Fruit fly (Drosophila melanogaster) whole organism, wandering third instar larva: ENCODE measurements around the gene RpL13A.

ENCODE experiments used
- Abd-B ChIP-seq: fragments of >200 bp; optimal IDR thresholded peaks from 2 replicates; lab custom pipeline; 2017; ENCODE audit warnings: missing biosample characterization, missing genetic modification characterization
- CG32264 ChIP-seq: fragments of 200-800 bp; sonication (Bioruptor generic); optimal IDR thresholded peaks from 2 replicates; lab custom pipeline; 2016; ENCODE audit warnings: missing biosample characterization, missing genetic modification characterization
- CG9705 ChIP-seq: fragments of 200-800 bp; sonication (Bioruptor generic); optimal IDR thresholded peaks from 2 replicates; lab custom pipeline; 2018; ENCODE audit warnings: missing biosample characterization, mild to moderate bottlenecking, missing genetic modification characterization
- CrebA ChIP-seq: fragments of 200-800 bp; sonication (Bioruptor generic); optimal IDR thresholded peaks from 2 replicates; lab custom pipeline; 2016; ENCODE audit warnings: missing biosample characterization, mild to moderate bottlenecking, missing genetic modification characterization, borderline replicate concordance
- Dfd ChIP-seq: fragments of >200 bp; optimal IDR thresholded peaks from 2 replicates; lab custom pipeline; 2017; ENCODE audit warnings: missing biosample characterization, missing genetic modification characterization
- Dif ChIP-seq: fragments of 200-275, 200-300 bp; sonication (Bioruptor generic); optimal IDR thresholded peaks from 2 replicates; lab custom pipeline; 2018; ENCODE audit warnings: missing biosample characterization, missing genetic modification characterization; ENCODE audit not compliant: partially characterized antibody
- GATAd ChIP-seq: sonication (Bioruptor generic); optimal IDR thresholded peaks from 2 replicates; lab custom pipeline; 2016; ENCODE audit warnings: missing biosample characterization, missing genetic modification characterization
- HLH106 ChIP-seq: fragments of 200-800 bp; optimal IDR thresholded peaks from 3 replicates; lab custom pipeline; 2019; ENCODE audit warnings: missing biosample characterization, mild to moderate bottlenecking, missing genetic modification characterization, moderate library complexity
- Hnf4 ChIP-seq: fragments of 200-800 bp; sonication (Bioruptor generic); optimal IDR thresholded peaks from 2 replicates; lab custom pipeline; 2016; ENCODE audit warnings: missing biosample characterization, mild to moderate bottlenecking, missing genetic modification characterization
- Hr78 ChIP-seq: fragments of >200 bp; optimal IDR thresholded peaks from 2 replicates; lab custom pipeline; 2017; ENCODE audit warnings: missing biosample characterization, missing genetic modification characterization
- Hr83 ChIP-seq: fragments of 200-300 bp; sonication (Bioruptor generic); optimal IDR thresholded peaks from 2 replicates; lab custom pipeline; 2016; ENCODE audit warnings: missing biosample characterization, mild to moderate bottlenecking, missing genetic modification characterization, moderate library complexity; ENCODE audit not compliant: poor library complexity, severe bottlenecking
- Myc ChIP-seq: fragments of >200 bp; optimal IDR thresholded peaks from 2 replicates; lab custom pipeline; 2017
- N ChIP-seq: fragments of >200 bp; optimal IDR thresholded peaks from 2 replicates; lab custom pipeline; 2018; ENCODE audit warnings: missing biosample characterization, missing external identifiers, missing genetic modification characterization
- OdsH ChIP-seq: fragments of 200-800 bp; sonication (Bioruptor generic); optimal IDR thresholded peaks from 2 replicates; lab custom pipeline; 2016; ENCODE audit warnings: missing biosample characterization, mild to moderate bottlenecking, missing genetic modification characterization
- Rel ChIP-seq, 2 experiments: fragments of 200-800 bp; sonication (Bioruptor generic) in 1 of 2; optimal IDR thresholded peaks; 2 replicates in 1 of 2; 3 replicates in 1 of 2; lab custom pipeline; 2016 to 2019; ENCODE audit warnings: mild to moderate bottlenecking in 2 of 2, missing biosample characterization in 2 of 2, missing genetic modification characterization in 2 of 2, moderate library complexity in 1 of 2
- Sp1 ChIP-seq: fragments of 200-800 bp; sonication (Bioruptor generic); optimal IDR thresholded peaks from 3 replicates; lab custom pipeline; 2019; ENCODE audit warnings: missing biosample characterization, mild to moderate bottlenecking, missing genetic modification characterization, moderate library complexity
- Vsx2 ChIP-seq: fragments of 200-300, 225-300 bp; sonication (Bioruptor generic); optimal IDR thresholded peaks from 2 replicates; lab custom pipeline; 2018; ENCODE audit warnings: missing biosample characterization, missing genetic modification characterization; ENCODE audit not compliant: partially characterized antibody
- br ChIP-seq: fragments of 200-800 bp; sonication (Bioruptor generic); optimal IDR thresholded peaks from 2 replicates; lab custom pipeline; 2016; ENCODE audit warnings: missing biosample characterization, missing genetic modification characterization
- dl ChIP-seq, 2 experiments: fragments of 175-275, 200-275 bp in 1 of 2; fragments of 200-275 bp in 1 of 2; sonication (Bioruptor generic); optimal IDR thresholded peaks; lab custom pipeline; 2018; ENCODE audit warnings: mild to moderate bottlenecking in 2 of 2, missing biosample characterization in 2 of 2, missing genetic modification characterization in 2 of 2, moderate library complexity in 2 of 2; ENCODE audit not compliant: partially characterized antibody in 2 of 2, insufficient read depth in 1 of 2
- dmrt93B ChIP-seq: fragments of 200-800 bp; sonication (Bioruptor generic); optimal IDR thresholded peaks from 2 replicates; lab custom pipeline; 2018; ENCODE audit warnings: missing biosample characterization, mild to moderate bottlenecking, missing genetic modification characterization
- dsf ChIP-seq: sonication (Bioruptor generic); optimal IDR thresholded peaks from 2 replicates; lab custom pipeline; 2016; ENCODE audit warnings: missing biosample characterization, missing genetic modification characterization, borderline replicate concordance
- ey ChIP-seq: fragments of 200-800 bp; sonication (Bioruptor generic); optimal IDR thresholded peaks from 2 replicates; lab custom pipeline; 2016; ENCODE audit warnings: missing biosample characterization, missing genetic modification characterization
- foxo ChIP-seq, 2 experiments: fragments of 200-800 bp; sonication (Bioruptor generic); optimal IDR thresholded peaks; 2 replicates in 1 of 2; 3 replicates in 1 of 2; lab custom pipeline; 2016 to 2017; ENCODE audit warnings: missing biosample characterization in 2 of 2, missing genetic modification characterization in 2 of 2
- fru ChIP-seq: fragments of 200-800 bp; sonication (Bioruptor generic); optimal IDR thresholded peaks from 3 replicates; lab custom pipeline; 2016; ENCODE audit warnings: missing biosample characterization, mild to moderate bottlenecking, missing genetic modification characterization
- h ChIP-seq: fragments of 200-800 bp; sonication (Bioruptor generic); optimal IDR thresholded peaks from 3 replicates; lab custom pipeline; 2016; ENCODE audit warnings: missing biosample characterization, mild to moderate bottlenecking, missing genetic modification characterization
- jim ChIP-seq: fragments of 175-275, 200-325 bp; sonication (Bioruptor generic); optimal IDR thresholded peaks from 2 replicates; lab custom pipeline; 2016; ENCODE audit warnings: missing biosample characterization, mild to moderate bottlenecking, missing genetic modification characterization
- pan ChIP-seq: fragments of >200 bp; optimal IDR thresholded peaks from 2 replicates; lab custom pipeline; 2017
- psq ChIP-seq: fragments of 200-800 bp; sonication (Bioruptor generic); optimal IDR thresholded peaks from 3 replicates; lab custom pipeline; 2017; ENCODE audit warnings: missing biosample characterization, mild to moderate bottlenecking, missing genetic modification characterization, moderate library complexity
- rgr ChIP-seq: fragments of 200-800 bp; sonication (Bioruptor generic); optimal IDR thresholded peaks from 3 replicates; lab custom pipeline; 2016; ENCODE audit warnings: missing biosample characterization, mild to moderate bottlenecking, missing genetic modification characterization
- sv ChIP-seq: fragments of 200-800 bp; sonication (Bioruptor generic); optimal IDR thresholded peaks from 3 replicates; lab custom pipeline; 2016; ENCODE audit warnings: missing biosample characterization, missing genetic modification characterization
- tai ChIP-seq: sonication (Bioruptor generic); optimal IDR thresholded peaks from 2 replicates; lab custom pipeline; 2016; ENCODE audit warnings: missing biosample characterization, missing genetic modification characterization
- usp ChIP-seq: fragments of >200 bp; optimal IDR thresholded peaks from 2 replicates; lab custom pipeline; 2017; ENCODE audit warnings: missing biosample characterization, missing genetic modification characterization
- woc ChIP-seq: sonication (Bioruptor generic); optimal IDR thresholded peaks from 2 replicates; lab custom pipeline; 2016; ENCODE audit warnings: missing biosample characterization, mild to moderate bottlenecking, missing genetic modification characterization

RpL13A gene

dm6 chr3R:5606477-5606876, 17.8 kb upstream of the RpL13A start, which contains the start of gene asl:
Gene asl, minus strand, starts transcription at chr3R:5606543.
- TF ChIP-seq Hnf4 (GFP tag; lab: Kevin White, UChicago) (no peak), N (peak; percentile 94), woc (GFP tag; lab: Kevin White, UChicago) (peak; percentile 42), sv (GFP tag; lab: Kevin White, UChicago) (peak; percentile 29), h (GFP tag; lab: Kevin White, UChicago) (peak; percentile 56), foxo (GFP tag; optimal IDR thresholded peaks at IDR 0.05; lab: Kevin White, UChicago) (peak in 1 of 2 experiments; percentile 62), GATAd (GFP tag; lab: Kevin White, UChicago) (no peak), CG32264 (GFP tag; lab: Kevin White, UChicago) (peak; percentile 17), HLH106 (tag; lab: Kevin White, UChicago) (peak; percentile 64), CG9705 (GFP tag; lab: Kevin White, UChicago) (peak; percentile 53), ey (GFP tag; lab: Kevin White, UChicago) (peak; percentile 33), CrebA (no peak), tai (GFP tag; lab: Kevin White, UChicago) (no peak), Sp1 (GFP tag; lab: Kevin White, UChicago) (peak; percentile 54), Rel (GFP tag; optimal IDR thresholded peaks at IDR 0.05; lab: Kevin White, UChicago) (no peak), Rel (tag; optimal IDR thresholded peaks at IDR 0.05; lab: Kevin White, UChicago) (peak; percentile 45), Hr78 (GFP tag; lab: Kevin White, UChicago) (peak; percentile 55), OdsH (peak; percentile 23), fru (GFP tag; lab: Kevin White, UChicago) (peak; percentile 100), psq (GFP tag; lab: Kevin White, UChicago) (peak; percentile 48)

DNA sequence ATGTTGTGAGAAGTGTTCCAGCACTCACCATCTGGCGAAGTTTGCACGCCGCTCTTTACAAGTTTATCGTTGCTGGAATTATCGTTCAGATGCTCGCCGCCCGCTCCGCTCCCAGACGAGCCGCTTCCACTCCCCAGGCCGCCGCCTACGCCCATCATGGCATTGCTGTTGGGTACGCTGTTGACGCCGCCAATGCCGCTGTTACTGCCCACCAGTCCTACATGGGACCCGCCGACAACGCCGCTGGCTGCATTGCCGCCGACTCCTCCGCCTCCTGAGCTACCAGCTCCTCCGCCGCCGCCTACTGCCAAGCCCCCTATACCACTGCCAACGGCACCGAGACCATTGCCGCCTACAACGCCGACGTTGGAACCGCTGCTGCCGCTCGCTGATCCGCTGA, 15.9 kb upstream of the RpL13A start:
- TF ChIP-seq fru (GFP tag; lab: Kevin White, UChicago) (no peak), Sp1 (GFP tag; lab: Kevin White, UChicago) (no peak), sv (GFP tag; lab: Kevin White, UChicago) (no peak), OdsH (no peak), pan (no peak), psq (GFP tag; lab: Kevin White, UChicago) (no peak), jim (GFP tag; lab: Kevin White, UChicago) (no peak), Dif (GFP tag; lab: Kevin White, UChicago) (no peak), woc (GFP tag; lab: Kevin White, UChicago) (no peak), CG32264 (GFP tag; lab: Kevin White, UChicago) (no peak), Vsx2 (GFP tag; lab: Kevin White, UChicago) (no peak), dsf (GFP tag; lab: Kevin White, UChicago) (no peak), Hr78 (GFP tag; lab: Kevin White, UChicago) (no peak), Myc (lab: Kevin White, UChicago) (no peak), rgr (GFP tag; lab: Kevin White, UChicago) (no peak), CrebA (no peak), HLH106 (tag; lab: Kevin White, UChicago) (no peak), dmrt93B (no peak), ey (GFP tag; lab: Kevin White, UChicago) (no peak), foxo (GFP tag; optimal IDR thresholded peaks at IDR 0.05; lab: Kevin White, UChicago) (no peak)

dm6 chr3R:5610656-5611055, 13.6 kb upstream of the RpL13A start:
- no peak for TF ChIP-seq Hr83 (GFP tag; lab: Kevin White, UChicago)
- no peak for TF ChIP-seq CrebA
- no peak for TF ChIP-seq N
- no peak for TF ChIP-seq CG9705 (GFP tag; lab: Kevin White, UChicago)
- no peak for TF ChIP-seq dl (GFP tag; optimal IDR thresholded peaks at IDR 0.05; lab: Kevin White, UChicago; ENCODE audit: insufficient read depth in 1 of 2, partially characterized antibody in 2 of 2)
- no peak for TF ChIP-seq HLH106 (tag; lab: Kevin White, UChicago)
- TF ChIP-seq foxo (GFP tag; optimal IDR thresholded peaks at IDR 0.05; lab: Kevin White, UChicago), result no peak

dm6 chr3R:5611167-5611566, 13.1 kb upstream of the RpL13A start:
- TF ChIP-seq CrebA (no peak), Vsx2 (GFP tag; lab: Kevin White, UChicago) (no peak), rgr (GFP tag; lab: Kevin White, UChicago) (no peak), Hr83 (GFP tag; lab: Kevin White, UChicago) (no peak), foxo (GFP tag; optimal IDR thresholded peaks at IDR 0.05; lab: Kevin White, UChicago) (no peak), sv (GFP tag; lab: Kevin White, UChicago) (no peak), dsf (GFP tag; lab: Kevin White, UChicago) (no peak), Sp1 (GFP tag; lab: Kevin White, UChicago) (no peak), usp (GFP tag; lab: Kevin White, UChicago) (no peak), Abd-B (GFP tag; lab: Kevin White, UChicago) (no peak), OdsH (no peak), Dfd (GFP tag; lab: Kevin White, UChicago) (no peak), br (GFP tag; lab: Kevin White, UChicago) (no peak), jim (GFP tag; lab: Kevin White, UChicago) (no peak), woc (GFP tag; lab: Kevin White, UChicago) (no peak), HLH106 (tag; lab: Kevin White, UChicago) (no peak), Myc (lab: Kevin White, UChicago) (no peak), dmrt93B (no peak), fru (GFP tag; lab: Kevin White, UChicago) (peak; percentile 31), psq (GFP tag; lab: Kevin White, UChicago) (peak; percentile 98), CG9705 (GFP tag; lab: Kevin White, UChicago) (no peak), dl (GFP tag; optimal IDR thresholded peaks at IDR 0.05; lab: Kevin White, UChicago; ENCODE audit: insufficient read depth in 1 of 2, partially characterized antibody in 2 of 2) (peak in 1 of 2 experiments; percentile 28)
